Worm (Caenorhabditis elegans): ENCODE measurements around the gene H01G02.1.
"Not testable (repeated sequence)": the region's sequence is repeated elsewhere in the genome, so short reads cannot be mapped to it uniquely, and the experiment has no call there.

Gene H01G02.1

DNA sequence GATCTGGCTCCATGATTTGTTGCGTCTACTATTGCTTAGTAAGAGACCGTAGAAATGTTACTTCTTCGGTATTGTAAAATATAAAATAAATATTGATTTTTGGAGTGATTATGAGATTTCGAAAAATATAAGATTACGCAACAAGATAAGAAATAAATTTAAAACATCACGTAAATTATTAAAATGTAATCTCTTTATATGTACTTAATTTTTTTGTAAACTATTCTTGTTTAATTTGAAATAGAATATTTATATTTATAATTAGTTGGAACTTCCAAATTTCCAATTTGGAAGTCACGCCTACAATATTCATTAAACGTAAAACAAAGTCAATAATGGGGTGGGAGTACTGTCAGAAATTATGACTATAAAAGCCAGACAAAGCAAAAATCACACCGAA, 29.5 kb upstream of the H01G02.1 start, which contains the start of gene M117.4:
TSS of gene M117.4 (minus strand) at position 101 of the 400 bp plus-strand sequence.
- TF ChIP-seq hlh-6 (tag; optimal IDR thresholded peaks at IDR 0.05) (no peak), ceh-9 (tag; optimal IDR thresholded peaks at IDR 0.05) (no peak), ceh-2 (tag; optimal IDR thresholded peaks at IDR 0.05) (no peak), Y22D7AL.16 (tag; optimal IDR thresholded peaks at IDR 0.05) (no peak), pqm-1 (tag; optimal IDR thresholded peaks at IDR 0.05) (no peak), dve-1 (tag; optimal IDR thresholded peaks at IDR 0.05) (no peak), elt-2 (tag; optimal IDR thresholded peaks at IDR 0.05) (no peak), nfya-1 (tag; optimal IDR thresholded peaks at IDR 0.05) (no peak), ceh-19 (GFP tag; optimal IDR thresholded peaks at IDR 0.05) (no peak), ceh-31 (tag; optimal IDR thresholded peaks at IDR 0.05) (no peak), sdc-2 (tag; optimal IDR thresholded peaks at IDR 0.05) (no peak), sox-4 (tag; optimal IDR thresholded peaks at IDR 0.05) (no peak), unc-3 (GFP tag; conservative IDR thresholded peaks at IDR 0.05) (no peak), unc-3 (tag; optimal IDR thresholded peaks at IDR 0.05) (no peak), pha-4 (tag; optimal IDR thresholded peaks at IDR 0.05) (no peak), lin-11 (tag; optimal IDR thresholded peaks at IDR 0.05) (no peak), K09A11.1 (tag; optimal IDR thresholded peaks at IDR 0.05; ENCODE audit: insufficient read depth) (no peak), zip-5 (tag; optimal IDR thresholded peaks at IDR 0.05) (no peak), nhr-232 (tag; optimal IDR thresholded peaks at IDR 0.05) (no peak), pag-3 (tag; optimal IDR thresholded peaks at IDR 0.05; ENCODE audit: borderline replicate concordance) (no peak), hlh-8 (tag; optimal IDR thresholded peaks at IDR 0.05) (no peak)

DNA sequence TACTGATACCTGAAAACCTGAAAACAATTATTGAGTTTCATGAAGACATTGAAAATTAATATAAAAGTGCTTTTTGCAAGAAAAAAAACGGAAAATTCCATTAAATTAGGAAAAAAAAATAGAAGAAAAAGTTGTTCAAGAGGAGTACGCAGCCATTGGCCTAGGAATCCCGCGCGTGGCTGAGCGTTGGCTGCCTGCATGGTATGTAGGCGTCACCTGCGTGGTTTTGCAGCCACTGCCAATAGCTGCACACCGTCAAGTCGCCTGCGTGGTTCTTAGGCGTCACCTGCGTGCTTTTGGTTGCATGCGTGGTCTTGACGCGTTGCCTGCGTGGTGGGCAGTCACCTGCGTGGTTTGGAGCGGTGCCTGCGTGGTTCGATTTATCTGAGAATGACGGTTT, 24.1 kb upstream of the H01G02.1 start, which contains the start of gene M117.6:
TSS of gene M117.6 (minus strand) at position 101 of the 400 bp plus-strand sequence.
- TF ChIP-seq lim-6 (tag; optimal IDR thresholded peaks at IDR 0.05); che-1 (tag; optimal IDR thresholded peaks at IDR 0.05); pag-3 (tag; optimal IDR thresholded peaks at IDR 0.05; ENCODE audit: borderline replicate concordance): not testable (repeated sequence)

DNA sequence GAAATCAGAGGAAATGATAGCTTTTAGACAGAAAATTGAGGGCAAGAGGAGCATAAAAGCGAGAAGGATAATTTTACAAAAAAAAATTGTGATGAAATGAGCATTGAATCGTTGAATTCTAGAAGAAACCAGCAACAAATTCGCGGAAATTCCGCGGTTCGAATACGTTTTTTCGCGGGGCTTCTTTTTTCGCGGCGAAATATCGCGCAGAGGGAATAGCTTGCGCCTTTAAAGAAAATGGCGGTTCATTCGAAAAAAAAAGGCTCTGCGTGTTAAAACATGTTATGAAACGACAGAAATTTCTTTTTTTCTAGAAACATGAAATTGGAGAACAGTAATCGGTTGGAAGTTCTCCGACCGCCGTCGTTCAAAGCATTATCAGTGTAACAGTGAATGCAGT, 18.5 kb upstream of the H01G02.1 start:
- TF ChIP-seq nfya-1 (tag; optimal IDR thresholded peaks at IDR 0.05): peak; percentile 13
- TF ChIP-seq lim-6 (tag; optimal IDR thresholded peaks at IDR 0.05): no peak
- TF ChIP-seq C08G9.2 (tag; optimal IDR thresholded peaks at IDR 0.05): no peak
- no peak for TF ChIP-seq fax-1 (tag; optimal IDR thresholded peaks at IDR 0.05)

DNA sequence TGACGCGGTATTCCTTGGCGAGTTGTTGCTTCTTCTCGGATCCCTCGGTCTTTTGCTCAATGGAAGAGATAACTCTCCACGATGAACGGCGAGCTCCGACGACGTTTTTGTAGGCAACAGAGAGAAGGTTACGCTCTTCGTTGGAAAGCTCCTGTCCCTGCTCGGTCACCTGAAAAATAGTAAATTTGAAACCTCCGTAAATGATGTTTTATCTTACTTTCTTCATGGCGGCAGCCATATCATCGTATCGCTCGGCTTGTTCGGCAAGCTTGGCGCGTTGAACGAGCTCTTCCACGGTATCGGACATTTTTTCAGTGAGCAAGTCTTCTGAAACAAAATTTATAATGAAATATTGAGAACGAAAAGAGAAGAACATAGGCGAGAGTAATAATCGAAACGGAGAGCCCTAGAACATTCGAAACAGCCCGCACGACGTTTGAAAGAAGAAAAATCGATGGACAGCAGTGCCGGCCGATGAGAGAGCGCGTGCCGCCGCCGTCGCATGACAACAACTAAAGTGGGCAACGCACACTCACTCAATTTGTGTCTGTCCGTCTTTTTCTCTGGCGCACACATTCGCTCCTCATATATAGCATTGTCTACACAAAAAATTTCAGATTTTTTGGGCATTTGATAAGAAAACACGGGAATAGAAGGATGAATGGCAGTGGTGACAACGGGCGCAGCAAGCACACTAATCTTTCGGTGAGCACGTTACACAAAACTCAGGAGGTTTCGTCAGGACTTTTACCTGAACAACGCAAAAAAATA, 17.8 kb upstream of the H01G02.1 start, which contains the start of the genes par-5 and M117.3:
TSS of gene par-5 (minus strand) at position 334 of the 771 bp plus-strand sequence.
TSS of gene M117.3 (plus strand) at position 616 of the 771 bp plus-strand sequence.
- TF ChIP-seq ref-2 (tag; optimal IDR thresholded peaks at IDR 0.05) (peak; percentile 49), dve-1 (tag; optimal IDR thresholded peaks at IDR 0.05) (peak; percentile 24), eyg-1 (tag; optimal IDR thresholded peaks at IDR 0.05) (no peak), K02D7.2 (tag; optimal IDR thresholded peaks at IDR 0.05) (no peak), hlh-8 (tag; optimal IDR thresholded peaks at IDR 0.05) (peak; percentile 1), unc-42 (tag; optimal IDR thresholded peaks at IDR 0.05) (peak; percentile 80), ceh-48 (tag; optimal IDR thresholded peaks at IDR 0.05) (peak; percentile 98), K09A11.1 (tag; optimal IDR thresholded peaks at IDR 0.05; ENCODE audit: insufficient read depth) (no peak), pqm-1 (tag; optimal IDR thresholded peaks at IDR 0.05) (peak; percentile 20), hlh-6 (tag; optimal IDR thresholded peaks at IDR 0.05) (no peak), unc-3 (GFP tag; conservative IDR thresholded peaks at IDR 0.05) (no peak), unc-3 (tag; optimal IDR thresholded peaks at IDR 0.05) (no peak), ceh-31 (tag; optimal IDR thresholded peaks at IDR 0.05) (peak; percentile 79), ceh-34 (tag; optimal IDR thresholded peaks at IDR 0.05) (peak; percentile 15), tbx-2 (tag; optimal IDR thresholded peaks at IDR 0.05) (peak; percentile 36), ceh-14 (tag; optimal IDR thresholded peaks at IDR 0.05) (peak; percentile 53), madf-2 (tag; optimal IDR thresholded peaks at IDR 0.05) (peak; percentile 19), syd-9 (tag; optimal IDR thresholded peaks at IDR 0.05) (peak; percentile 2), hlh-30 (tag; optimal IDR thresholded peaks at IDR 0.05; ENCODE audit: insufficient read depth) (peak; percentile 92), elt-2 (tag; optimal IDR thresholded peaks at IDR 0.05) (peak; percentile 1), nfya-1 (tag; optimal IDR thresholded peaks at IDR 0.05) (peak; percentile 61)

Measured in whole organism, late embryonic.